Fruit fly (Drosophila melanogaster) whole organism, adult: ENCODE data around the gene Cht10.

Experiments used
- CG12768 ChIP-seq: fragments of 200-800 bp; sonication (Bioruptor generic); optimal IDR thresholded peaks from 2 replicates; lab custom pipeline; 2017; ENCODE audit warnings: missing biosample characterization, missing genetic modification characterization, mild to moderate bottlenecking, moderate library complexity, missing genetic modification reagents
- CG14711 ChIP-seq: fragments of 200-800 bp; sonication (Bioruptor generic); optimal IDR thresholded peaks from 2 replicates; lab custom pipeline; 2018; ENCODE audit warnings: missing biosample characterization, mild to moderate bottlenecking, missing genetic modification characterization, moderate library complexity
- CG5204 ChIP-seq: fragments of 200-800 bp; sonication (Bioruptor generic); optimal IDR thresholded peaks from 2 replicates; lab custom pipeline; 2016; ENCODE audit warnings: missing biosample characterization, missing genetic modification characterization
- CG7045 ChIP-seq: fragments of 200-800 bp; sonication (Bioruptor generic); optimal IDR thresholded peaks from 2 replicates; lab custom pipeline; 2017; ENCODE audit warnings: missing biosample characterization, mild to moderate bottlenecking, missing genetic modification characterization
- Clk ChIP-seq: fragments of 200-800 bp; sonication (Bioruptor generic); optimal IDR thresholded peaks from 2 replicates; lab custom pipeline; 2017; ENCODE audit warnings: missing biosample characterization, missing genetic modification characterization
- Crg-1 ChIP-seq: fragments of 200-800 bp; sonication (Bioruptor generic); optimal IDR thresholded peaks from 2 replicates; lab custom pipeline; 2016; ENCODE audit warnings: missing biosample characterization, missing genetic modification characterization
- cic ChIP-seq: fragments of 200-800 bp; sonication (Bioruptor generic); optimal IDR thresholded peaks from 2 replicates; lab custom pipeline; 2017; ENCODE audit warnings: missing biosample characterization, mild to moderate bottlenecking, missing genetic modification characterization, moderate library complexity
- kay ChIP-seq: fragments of 200-800 bp; sonication (Bioruptor generic); peaks from one replicate; lab custom pipeline; 2016; ENCODE audit warnings: missing biosample characterization, missing genetic modification characterization, borderline replicate concordance
- ovo ChIP-seq: fragments of 200-800 bp; sonication (Bioruptor generic); optimal IDR thresholded peaks from 2 replicates; lab custom pipeline; 2016; ENCODE audit warnings: missing biosample characterization, missing genetic modification characterization

DNA sequence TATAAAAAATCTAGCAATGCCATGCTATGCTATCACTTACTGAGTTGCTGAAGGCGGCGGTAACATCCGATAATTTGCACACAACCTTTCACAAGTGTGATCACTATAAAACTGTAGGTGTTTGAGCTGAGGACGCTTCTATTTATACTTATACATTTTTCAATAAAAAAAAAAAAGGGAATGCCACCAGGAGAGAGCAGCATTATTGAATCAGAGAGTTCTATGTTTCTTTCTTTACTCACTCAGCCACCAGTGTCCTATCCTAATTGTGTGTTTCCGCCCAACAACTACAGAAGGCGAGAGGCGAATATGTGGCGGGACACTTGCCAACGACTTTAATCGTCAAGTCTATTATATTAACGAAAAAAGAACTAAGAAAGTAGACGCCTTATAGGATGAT is at the start of gene Cht10:
- TF ChIP-seq CG7045 (GFP tag; lab: Kevin White, UChicago) = no peak
- TF ChIP-seq cic = no peak
- no peak for TF ChIP-seq CG14711 (tag; lab: Kevin White, UChicago)
- TF ChIP-seq CG12768 (GFP tag; lab: Kevin White, UChicago) = no peak
- no peak for TF ChIP-seq ovo (GFP tag; lab: Kevin White, UChicago)
- no peak for TF ChIP-seq Crg-1 (GFP tag; lab: Kevin White, UChicago)
- TF ChIP-seq CG5204 (GFP tag; lab: Kevin White, UChicago) = no peak
- no peak for TF ChIP-seq kay
- TF ChIP-seq Clk = no peak
